Fruit fly (Drosophila melanogaster) whole organism, pupa: Measurements from ENCODE around the gene mTTF.

ENCODE experiments used
- CG10348 ChIP-seq: fragments of 200-800 bp; sonication (Bioruptor generic); IDR thresholded peaks from 2 replicates; pipeline ENCODE4 v1.3.6; 2022; ENCODE audit warnings: missing biosample characterization, missing genetic modification characterization
- CG12605 ChIP-seq: fragments of 200-800 bp; sonication (Bioruptor generic); IDR thresholded peaks from 2 replicates; pipeline ENCODE4 v1.3.6; 2022; ENCODE audit warnings: missing biosample characterization, missing genetic modification characterization
- CG13204 ChIP-seq: fragments of 200-800 bp; sonication (Bioruptor generic); optimal IDR thresholded peaks from 2 replicates; lab custom pipeline; 2018; ENCODE audit warnings: missing biosample characterization, mild to moderate bottlenecking, missing genetic modification characterization, moderate library complexity
- EcR ChIP-seq: fragments of 200-800 bp; sonication (Bioruptor generic); optimal IDR thresholded peaks from 3 replicates; lab custom pipeline; 2019; ENCODE audit warnings: missing biosample characterization, missing genetic modification characterization, mild to moderate bottlenecking, moderate library complexity, missing genetic modification reagents

DNA sequence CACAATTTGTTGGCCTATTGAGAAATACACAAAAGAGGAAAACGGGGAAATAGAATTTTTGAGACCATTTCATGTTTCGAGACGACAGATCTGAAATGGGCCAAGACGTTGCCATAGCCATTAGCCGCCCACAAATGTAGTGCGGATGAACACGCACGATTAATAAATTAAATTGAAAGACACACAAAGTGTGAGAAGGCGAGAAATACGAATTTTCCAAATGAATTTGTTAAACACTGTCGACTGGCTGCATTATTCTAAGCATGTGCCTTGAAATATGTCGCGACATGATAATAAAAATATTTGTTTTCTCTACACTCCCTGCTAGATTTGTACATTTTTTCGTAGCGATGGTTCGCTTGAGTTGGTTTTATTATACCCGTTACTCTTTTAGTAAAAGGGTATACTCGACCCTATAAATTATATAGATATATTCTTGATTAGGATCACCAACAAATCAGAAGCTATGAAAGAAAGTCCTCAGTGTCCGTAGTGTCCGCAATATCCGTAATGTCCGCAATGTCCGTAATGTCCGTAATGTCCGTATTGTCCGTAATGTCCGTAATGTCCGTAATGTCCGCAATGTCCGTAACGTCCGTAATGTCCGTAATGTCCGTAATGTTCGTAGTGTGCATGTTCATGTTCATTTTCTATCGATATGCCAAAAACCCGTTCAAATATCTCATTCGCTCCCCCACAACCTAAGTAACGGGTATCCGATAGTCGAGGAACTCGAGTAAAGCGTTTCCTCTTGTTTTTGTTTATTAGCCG lies 28.1 kb upstream of the mTTF start:
- TF ChIP-seq CG13204 (GFP tag; lab: Kevin White, UChicago) = no peak
- TF ChIP-seq CG10348 (GFP tag; lab: Robert Waterston, UW) = no peak
- TF ChIP-seq EcR = no peak
- TF ChIP-seq CG12605 (GFP tag; lab: Robert Waterston, UW) = no peak
